Fruit fly (Drosophila melanogaster) whole organism, embryonic: ENCODE results near the gene CG3457.

Source experiments
- CG10979 ChIP-seq: fragments of 200-800 bp; sonication (Bioruptor generic); optimal IDR thresholded peaks from 2 replicates; lab custom pipeline; 2018; ENCODE audit warnings: missing biosample characterization, mild to moderate bottlenecking, missing genetic modification characterization, moderate library complexity
- CG11247 ChIP-seq: fragments of 200-800 bp; sonication (Bioruptor generic); IDR thresholded peaks from 2 replicates; pipeline ENCODE4 v1.3.6; 2022; ENCODE audit warnings: missing biosample characterization, missing genetic modification characterization
- CG12219 ChIP-seq: fragments of 200-800 bp; sonication (Bioruptor generic); optimal IDR thresholded peaks from 3 replicates; lab custom pipeline; 2018; ENCODE audit warnings: missing biosample characterization, mild to moderate bottlenecking, missing genetic modification characterization
- CG12942 ChIP-seq: fragments of 200-800 bp; sonication (Bioruptor generic); optimal IDR thresholded peaks from 3 replicates; lab custom pipeline; 2016; ENCODE audit warnings: missing biosample characterization, missing genetic modification characterization
- CG13894 ChIP-seq: fragments of 200-800 bp; sonication (Bioruptor generic); optimal IDR thresholded peaks from 3 replicates; lab custom pipeline; 2018; ENCODE audit warnings: missing biosample characterization, mild to moderate bottlenecking, missing genetic modification characterization, moderate library complexity
- CG15269 ChIP-seq: fragments of 200-800 bp; sonication (Bioruptor generic); optimal IDR thresholded peaks from 2 replicates; lab custom pipeline; 2018; ENCODE audit warnings: missing biosample characterization, mild to moderate bottlenecking, missing genetic modification characterization, moderate library complexity
- CG15696 ChIP-seq: fragments of 200-800 bp; sonication (Bioruptor generic); optimal IDR thresholded peaks from 2 replicates; lab custom pipeline; 2019; ENCODE audit warnings: missing biosample characterization, mild to moderate bottlenecking, missing genetic modification characterization, moderate library complexity
- CG16863 ChIP-seq: fragments of 200-800 bp; sonication (Bioruptor generic); optimal IDR thresholded peaks from 3 replicates; lab custom pipeline; 2016; ENCODE audit warnings: missing biosample characterization, missing genetic modification characterization
- CG17568 ChIP-seq: fragments of 200-800 bp; sonication (Bioruptor generic); optimal IDR thresholded peaks from 2 replicates; lab custom pipeline; 2018; ENCODE audit warnings: missing biosample characterization, mild to moderate bottlenecking, missing genetic modification characterization, moderate library complexity
- CG17612 ChIP-seq: fragments of 200-800 bp; sonication (Bioruptor generic); IDR thresholded peaks from 2 replicates; pipeline ENCODE4 v1.3.6; 2022; ENCODE audit warnings: missing biosample characterization, missing genetic modification characterization
- CG31388 ChIP-seq: fragments of 200-800 bp; sonication (Bioruptor generic); optimal IDR thresholded peaks from 2 replicates; lab custom pipeline; 2016; ENCODE audit warnings: missing biosample characterization, missing genetic modification characterization
- CG3838 ChIP-seq: fragments of 200-800 bp; sonication (Bioruptor generic); optimal IDR thresholded peaks from 3 replicates; lab custom pipeline; 2016; ENCODE audit warnings: missing biosample characterization, missing genetic modification characterization
- CG4328 ChIP-seq: fragments of 200-800 bp; sonication (Bioruptor generic); optimal IDR thresholded peaks from 3 replicates; lab custom pipeline; 2017; ENCODE audit warnings: missing biosample characterization, missing genetic modification reagents, missing genetic modification characterization
- CG4730 ChIP-seq: fragments of 200-800 bp; sonication (Bioruptor generic); IDR thresholded peaks from 2 replicates; pipeline ENCODE4 v1.3.6; 2022; ENCODE audit warnings: missing biosample characterization, missing genetic modification characterization
- CG5953 ChIP-seq: fragments of 200-800 bp; sonication (Bioruptor generic); IDR thresholded peaks from 2 replicates; pipeline ENCODE4 v1.3.6; 2022; ENCODE audit warnings: missing biosample characterization, missing genetic modification characterization
- CG6683 ChIP-seq: fragments of 200-800 bp; sonication (Bioruptor generic); optimal IDR thresholded peaks from 2 replicates; lab custom pipeline; 2017; ENCODE audit warnings: missing biosample characterization, mild to moderate bottlenecking, missing genetic modification characterization, missing genetic modification reagents
- CG6689 ChIP-seq: fragments of 200-800 bp; sonication (Bioruptor generic); IDR thresholded peaks from 2 replicates; pipeline ENCODE4 v1.3.6; 2022; ENCODE audit warnings: missing biosample characterization, missing genetic modification characterization
- CkIIα-i1 ChIP-seq: fragments of 200-800 bp; sonication (Bioruptor generic); IDR thresholded peaks from 2 replicates; pipeline ENCODE4 v1.3.6; 2022; ENCODE audit warnings: missing biosample characterization, missing genetic modification characterization
- Dad ChIP-seq: fragments of 200-800 bp; sonication (Bioruptor generic); optimal IDR thresholded peaks from 3 replicates; lab custom pipeline; 2016; ENCODE audit warnings: missing biosample characterization, missing genetic modification characterization
- Eip74EF ChIP-seq, 2 experiments: fragments of 200-800 bp in 1 of 2; fragments of >200 bp in 1 of 2; sonication (Bioruptor generic) in 1 of 2; optimal IDR thresholded peaks; 2 replicates each; lab custom pipeline; 2017 to 2019; ENCODE audit warnings: missing biosample characterization in 2 of 2, missing genetic modification characterization in 2 of 2, mild to moderate bottlenecking in 1 of 2, moderate library complexity in 1 of 2
- Ets65A ChIP-seq: fragments of 200-800 bp; sonication (Bioruptor generic); peaks from one replicate; lab custom pipeline; 2016; ENCODE audit warnings: missing biosample characterization, missing genetic modification characterization
- Fer2 ChIP-seq: fragments of 200-800 bp; sonication (Bioruptor generic); optimal IDR thresholded peaks from 2 replicates; lab custom pipeline; 2018; ENCODE audit warnings: missing biosample characterization, mild to moderate bottlenecking, missing genetic modification characterization, moderate library complexity
- Gug ChIP-seq: fragments of 200-800 bp; sonication (Bioruptor generic); IDR thresholded peaks from 4 replicates; pipeline ENCODE4 v1.3.6; 2022; ENCODE audit warnings: missing biosample characterization, missing genetic modification characterization
- HmgD ChIP-seq: fragments of 200-800 bp; sonication (Bioruptor generic); optimal IDR thresholded peaks from 3 replicates; lab custom pipeline; 2016; ENCODE audit warnings: missing biosample characterization, missing genetic modification characterization
- Jarid2 ChIP-seq: fragments of 200-800 bp; sonication (Bioruptor generic); optimal IDR thresholded peaks from 3 replicates; lab custom pipeline; 2017; ENCODE audit warnings: mild to moderate bottlenecking, missing biosample characterization, missing genetic modification reagents, missing genetic modification characterization
- Lim3 ChIP-seq: fragments of 200-800 bp; sonication (Bioruptor generic); IDR thresholded peaks from 2 replicates; pipeline ENCODE4 v1.3.6; 2022; ENCODE audit warnings: missing biosample characterization, missing genetic modification characterization
- NC2α ChIP-seq: fragments of 200-800 bp; sonication (Bioruptor generic); optimal IDR thresholded peaks from 2 replicates; lab custom pipeline; 2016; ENCODE audit warnings: missing biosample characterization, missing genetic modification characterization
- Nf-YC ChIP-seq: fragments of 200-800 bp; optimal IDR thresholded peaks from 3 replicates; lab custom pipeline; 2019; ENCODE audit warnings: missing biosample characterization, mild to moderate bottlenecking, missing genetic modification characterization, moderate library complexity
- Oli ChIP-seq: fragments of 200-800 bp; sonication (Bioruptor generic); optimal IDR thresholded peaks from 2 replicates; lab custom pipeline; 2018; ENCODE audit warnings: missing biosample characterization, mild to moderate bottlenecking, missing genetic modification characterization, moderate library complexity
- Sin3A ChIP-seq: fragments of >200 bp; optimal IDR thresholded peaks from 2 replicates; lab custom pipeline; 2018
- Stat92E ChIP-seq, 3 experiments: fragments of >200 bp in 2 of 3; fragments of 200-800 bp in 1 of 3; sonication (Bioruptor generic) in 1 of 3; optimal IDR thresholded peaks; 2 replicates each; lab custom pipeline; 2017 to 2019; ENCODE audit warnings: missing biosample characterization in 3 of 3, missing genetic modification characterization in 3 of 3, mild to moderate bottlenecking in 1 of 3, moderate library complexity in 1 of 3
- bsh ChIP-seq, 2 experiments: fragments of 200-800 bp; sonication (Bioruptor generic); optimal IDR thresholded peaks; 2 replicates each; lab custom pipeline; 2017 to 2018; ENCODE audit warnings: mild to moderate bottlenecking in 2 of 2, missing biosample characterization in 2 of 2, missing genetic modification characterization in 2 of 2, moderate library complexity in 1 of 2
- cas ChIP-seq: fragments of 200-800 bp; sonication (Bioruptor generic); IDR thresholded peaks from 2 replicates; pipeline ENCODE4 v1.3.6; 2022; ENCODE audit warnings: missing biosample characterization, missing genetic modification characterization
- chm ChIP-seq: fragments of 200-800 bp; sonication (Bioruptor generic); IDR thresholded peaks from 2 replicates; pipeline ENCODE4 v1.3.6; 2022; ENCODE audit warnings: missing biosample characterization, missing genetic modification characterization
- crp ChIP-seq, 2 experiments: fragments of 200-800 bp; sonication (Bioruptor generic); optimal IDR thresholded peaks; 2 replicates in 1 of 2; 3 replicates in 1 of 2; lab custom pipeline; 2017; ENCODE audit warnings: missing biosample characterization in 2 of 2, missing genetic modification characterization in 2 of 2, mild to moderate bottlenecking in 1 of 2, moderate library complexity in 1 of 2
- cwo ChIP-seq: fragments of 200-800 bp; sonication (Bioruptor generic); optimal IDR thresholded peaks from 3 replicates; lab custom pipeline; 2017; ENCODE audit warnings: missing biosample characterization, missing genetic modification characterization, mild to moderate bottlenecking, moderate library complexity, missing genetic modification reagents
- dati ChIP-seq: fragments of 200-800 bp; sonication (Bioruptor generic); IDR thresholded peaks from 2 replicates; pipeline ENCODE4 v1.3.6; 2022; ENCODE audit warnings: missing biosample characterization, missing genetic modification characterization
- fd102C ChIP-seq: fragments of 200-800 bp; sonication (Bioruptor generic); optimal IDR thresholded peaks from 2 replicates; lab custom pipeline; 2018; ENCODE audit warnings: missing biosample characterization, mild to moderate bottlenecking, missing genetic modification characterization, moderate library complexity
- fd96Cb ChIP-seq: fragments of 200-800 bp; sonication (Bioruptor generic); optimal IDR thresholded peaks from 2 replicates; lab custom pipeline; 2018; ENCODE audit warnings: missing biosample characterization, mild to moderate bottlenecking, missing genetic modification characterization, moderate library complexity
- gcm ChIP-seq: fragments of 200-800 bp; sonication (Bioruptor generic); optimal IDR thresholded peaks from 2 replicates; lab custom pipeline; 2019; ENCODE audit warnings: missing biosample characterization, mild to moderate bottlenecking, missing genetic modification characterization, moderate library complexity
- kay ChIP-seq: fragments of 200-800 bp; sonication (Bioruptor generic); optimal IDR thresholded peaks from 2 replicates; lab custom pipeline; 2016; ENCODE audit warnings: missing biosample characterization, missing genetic modification characterization
- nerfin-2 ChIP-seq: fragments of 200-800 bp; sonication (Bioruptor generic); IDR thresholded peaks from 2 replicates; pipeline ENCODE4 v1.3.6; 2022; ENCODE audit warnings: missing biosample characterization, missing genetic modification characterization; ENCODE audit not compliant: partially characterized antibody
- odd ChIP-seq: fragments of 200-800 bp; sonication (Bioruptor generic); optimal IDR thresholded peaks from 2 replicates; lab custom pipeline; 2017; ENCODE audit warnings: missing biosample characterization, mild to moderate bottlenecking, missing genetic modification characterization
- p53 ChIP-seq: fragments of 200-800 bp; sonication (Bioruptor generic); optimal IDR thresholded peaks from 2 replicates; lab custom pipeline; 2016; ENCODE audit warnings: missing biosample characterization, missing genetic modification characterization
- pfk ChIP-seq: fragments of 200-800 bp; sonication (Bioruptor generic); optimal IDR thresholded peaks from 2 replicates; lab custom pipeline; 2018; ENCODE audit warnings: missing biosample characterization, mild to moderate bottlenecking, missing genetic modification characterization, moderate library complexity
- sisA ChIP-seq: fragments of 200-800 bp; sonication (Bioruptor generic); IDR thresholded peaks from 2 replicates; pipeline ENCODE4 v1.3.6; 2022; ENCODE audit warnings: missing biosample characterization, missing genetic modification characterization
- tgo ChIP-seq: fragments of 200-800 bp; sonication (Bioruptor generic); IDR thresholded peaks from 3 replicates; pipeline ENCODE4 v1.3.6; 2022; ENCODE audit warnings: missing biosample characterization, missing genetic modification characterization
- usp ChIP-seq: fragments of >200 bp; optimal IDR thresholded peaks from 2 replicates; lab custom pipeline; 2017; ENCODE audit warnings: missing biosample characterization, missing genetic modification characterization
- vvl ChIP-seq: fragments of 200-800 bp; sonication (Bioruptor generic); IDR thresholded peaks from 2 replicates; pipeline ENCODE4 v1.3.6; 2022; ENCODE audit warnings: missing biosample characterization, missing genetic modification characterization
- wdn ChIP-seq: fragments of 200-800 bp; sonication (Bioruptor generic); IDR thresholded peaks from 2 replicates; pipeline ENCODE4 v1.3.6; 2022; ENCODE audit warnings: missing biosample characterization, missing genetic modification characterization
- zfh2 ChIP-seq: fragments of 200-800 bp; sonication (Bioruptor generic); optimal IDR thresholded peaks from 2 replicates; lab custom pipeline; 2016; ENCODE audit warnings: missing biosample characterization, missing genetic modification characterization

CG3457 gene

dm6 chrX:2149478-2149877, 38.1 kb upstream of the CG3457 start, which contains the start of gene bcn92 (continued):
- TF ChIP-seq sisA (GFP tag; lab: Robert Waterston, UW) (peak; percentile 42; the same call in 1 of the 2 replicates), zfh2 (GFP tag; lab: Kevin White, UChicago) (peak; percentile 29), gcm (GFP tag; lab: Kevin White, UChicago) (no peak), Jarid2 (no peak), CG31388 (GFP tag; lab: Kevin White, UChicago) (no peak), odd (no peak), chm (GFP tag; lab: Robert Waterston, UW) (no peak; the same call in 1 of the 2 replicates), Eip74EF (GFP tag; optimal IDR thresholded peaks at IDR 0.05; lab: Kevin White, UChicago) (no peak), CG15696 (no peak), kay (GFP tag; lab: Kevin White, UChicago) (no peak), CG5953 (GFP tag; lab: Robert Waterston, UW) (no peak), CG17568 (GFP tag; lab: Kevin White, UChicago) (no peak), nerfin-2 (GFP tag; lab: Robert Waterston, UW) (peak; percentile 73), Gug (GFP tag; lab: Robert Waterston, UW) (peak; percentile 56; the same call in 2 of the 4 replicates), Ets65A (peak; percentile 64), Dad (GFP tag; lab: Kevin White, UChicago) (no peak), CG4730 (GFP tag; lab: Robert Waterston, UW) (no peak), Fer2 (tag; lab: Kevin White, UChicago) (no peak), Sin3A (lab: Kevin White, UChicago) (peak; percentile 30), CkIIα-i1 (GFP tag; lab: Robert Waterston, UW) (no peak), NC2α (no peak), CG15269 (tag; lab: Kevin White, UChicago) (peak; percentile 43), CG11247 (GFP tag; lab: Robert Waterston, UW) (peak; percentile 47), CG17612 (GFP tag; lab: Robert Waterston, UW) (no peak), CG3838 (GFP tag; lab: Kevin White, UChicago) (no peak), CG13894 (tag; lab: Kevin White, UChicago) (no peak), Lim3 (GFP tag; lab: Robert Waterston, UW) (no peak), cas (GFP tag; lab: Robert Waterston, UW) (0 out of 2 replicates have a peak, but pooled peaks have one; percentile 23), CG12942 (GFP tag; lab: Kevin White, UChicago) (peak; percentile 25), Stat92E (GFP tag; optimal IDR thresholded peaks at IDR 0.05; lab: Kevin White, UChicago) (no peak), CG4328 (no peak), cwo (GFP tag; lab: Kevin White, UChicago) (peak; percentile 51), vvl (peak; percentile 61; the same call in 1 of the 2 replicates), fd96Cb (tag; lab: Kevin White, UChicago) (no peak), CG16863 (GFP tag; lab: Kevin White, UChicago) (no peak), wdn (no peak), crp (GFP tag; optimal IDR thresholded peaks at IDR 0.05; lab: Kevin White, UChicago) (peak; percentile 78 to 96), fd102C (no peak), CG6689 (GFP tag; lab: Robert Waterston, UW) (peak; percentile 18; the same call in 1 of the 2 replicates), dati (GFP tag; lab: Robert Waterston, UW) (no peak), CG12219 (no peak), Nf-YC (peak; percentile 37), CG6683 (GFP tag; lab: Kevin White, UChicago) (no peak), pfk (GFP tag; lab: Kevin White, UChicago) (no peak), tgo (GFP tag; lab: Robert Waterston, UW) (no peak), CG10979 (peak; percentile 7), usp (GFP tag; lab: Kevin White, UChicago) (no peak), Oli (tag; lab: Kevin White, UChicago) (no peak), HmgD (GFP tag; lab: Kevin White, UChicago) (no peak), p53 (GFP tag; lab: Kevin White, UChicago) (no peak), bsh (GFP tag; optimal IDR thresholded peaks at IDR 0.05; lab: Kevin White, UChicago) (peak in 1 of 2 experiments; percentile 16)
